Fruit fly (Drosophila melanogaster) whole organism, embryonic: Measurements from ENCODE around the gene CG31157.

Source experiments
- ATbp ChIP-seq: fragments of 200-800 bp; sonication (Bioruptor generic); optimal IDR thresholded peaks from 2 replicates; lab custom pipeline; 2017; ENCODE audit warnings: missing biosample characterization, mild to moderate bottlenecking, missing genetic modification characterization, missing genetic modification reagents
- Abd-B ChIP-seq: fragments of 200-800 bp; sonication (Bioruptor generic); optimal IDR thresholded peaks from 2 replicates; lab custom pipeline; 2018; ENCODE audit warnings: missing biosample characterization, mild to moderate bottlenecking, missing genetic modification characterization, moderate library complexity
- Atf-2 ChIP-seq: fragments of 200-800 bp; sonication (Bioruptor generic); optimal IDR thresholded peaks from 2 replicates; lab custom pipeline; 2016; ENCODE audit warnings: missing biosample characterization, missing genetic modification characterization
- CG11504 ChIP-seq: fragments of 200-800 bp; sonication (Bioruptor generic); optimal IDR thresholded peaks from 3 replicates; lab custom pipeline; 2019; ENCODE audit warnings: missing biosample characterization, mild to moderate bottlenecking, missing genetic modification characterization, moderate library complexity
- CG12104 ChIP-seq: fragments of 200-800 bp; sonication (Bioruptor generic); optimal IDR thresholded peaks from 3 replicates; lab custom pipeline; 2016; ENCODE audit warnings: missing biosample characterization, missing genetic modification characterization
- CG1233 ChIP-seq: fragments of 200-800 bp; sonication (Bioruptor generic); optimal IDR thresholded peaks from 4 replicates; lab custom pipeline; 2018; ENCODE audit warnings: missing biosample characterization, mild to moderate bottlenecking, missing genetic modification characterization
- CG14710 ChIP-seq: fragments of 200-800 bp; sonication (Bioruptor generic); optimal IDR thresholded peaks from 3 replicates; lab custom pipeline; 2019; ENCODE audit warnings: missing biosample characterization, mild to moderate bottlenecking, missing genetic modification characterization, moderate library complexity
- CG15011 ChIP-seq: fragments of 200-800 bp; sonication (Bioruptor generic); optimal IDR thresholded peaks from 3 replicates; lab custom pipeline; 2018; ENCODE audit warnings: missing biosample characterization, mild to moderate bottlenecking, missing genetic modification characterization
- CG16779 ChIP-seq: fragments of 200-800 bp; sonication (Bioruptor generic); IDR thresholded peaks from 2 replicates; pipeline ENCODE4 v1.3.6; 2022; ENCODE audit warnings: missing biosample characterization, missing genetic modification characterization
- CG17328 ChIP-seq: fragments of 200-800 bp; sonication (Bioruptor generic); IDR thresholded peaks from 2 replicates; pipeline ENCODE4 v1.3.6; 2022; ENCODE audit warnings: missing biosample characterization, missing genetic modification characterization
- CG31224 ChIP-seq: fragments of 200-800 bp; sonication (Bioruptor generic); IDR thresholded peaks from 2 replicates; pipeline ENCODE4 v1.3.6; 2022; ENCODE audit warnings: missing biosample characterization, missing genetic modification characterization
- CG31388 ChIP-seq: fragments of 200-800 bp; sonication (Bioruptor generic); optimal IDR thresholded peaks from 2 replicates; lab custom pipeline; 2016; ENCODE audit warnings: missing biosample characterization, missing genetic modification characterization
- CG32772 ChIP-seq: fragments of 200-800 bp; sonication (Bioruptor generic); IDR thresholded peaks from 2 replicates; pipeline ENCODE4 v1.3.6; 2022; ENCODE audit warnings: missing biosample characterization, missing genetic modification characterization
- CG3838 ChIP-seq: fragments of 200-800 bp; sonication (Bioruptor generic); optimal IDR thresholded peaks from 3 replicates; lab custom pipeline; 2016; ENCODE audit warnings: missing biosample characterization, missing genetic modification characterization
- CG4404 ChIP-seq: fragments of 200-800 bp; sonication (Bioruptor generic); IDR thresholded peaks from 2 replicates; pipeline ENCODE4 v1.3.6; 2022; ENCODE audit warnings: missing biosample characterization, missing genetic modification characterization
- CG4730 ChIP-seq: fragments of 200-800 bp; sonication (Bioruptor generic); IDR thresholded peaks from 2 replicates; pipeline ENCODE4 v1.3.6; 2022; ENCODE audit warnings: missing biosample characterization, missing genetic modification characterization
- CG5953 ChIP-seq: fragments of 200-800 bp; sonication (Bioruptor generic); IDR thresholded peaks from 2 replicates; pipeline ENCODE4 v1.3.6; 2022; ENCODE audit warnings: missing biosample characterization, missing genetic modification characterization
- CG6689 ChIP-seq: fragments of 200-800 bp; sonication (Bioruptor generic); IDR thresholded peaks from 2 replicates; pipeline ENCODE4 v1.3.6; 2022; ENCODE audit warnings: missing biosample characterization, missing genetic modification characterization
- CG7928 ChIP-seq: fragments of 200-800 bp; sonication (Bioruptor generic); optimal IDR thresholded peaks from 2 replicates; lab custom pipeline; 2017; ENCODE audit warnings: missing biosample characterization, mild to moderate bottlenecking, missing genetic modification characterization
- CG9932 ChIP-seq: fragments of 200-800 bp; sonication (Bioruptor generic); IDR thresholded peaks from 2 replicates; pipeline ENCODE4 v1.3.6; 2022; ENCODE audit warnings: missing biosample characterization, missing genetic modification characterization
- Camta ChIP-seq: fragments of 200-800 bp; sonication (Bioruptor generic); optimal IDR thresholded peaks from 2 replicates; lab custom pipeline; 2016; ENCODE audit warnings: missing biosample characterization, missing genetic modification characterization
- Fer1 ChIP-seq: fragments of 200-800 bp; sonication (Bioruptor generic); optimal IDR thresholded peaks from 2 replicates; lab custom pipeline; 2017; ENCODE audit warnings: missing biosample characterization, mild to moderate bottlenecking, missing genetic modification characterization
- Gug ChIP-seq: fragments of 200-800 bp; sonication (Bioruptor generic); IDR thresholded peaks from 4 replicates; pipeline ENCODE4 v1.3.6; 2022; ENCODE audit warnings: missing biosample characterization, missing genetic modification characterization
- HLH54F ChIP-seq: fragments of 200-800 bp; sonication (Bioruptor generic); optimal IDR thresholded peaks from 3 replicates; lab custom pipeline; 2016; ENCODE audit warnings: missing biosample characterization, missing genetic modification characterization
- HmgD ChIP-seq: fragments of 200-800 bp; sonication (Bioruptor generic); optimal IDR thresholded peaks from 3 replicates; lab custom pipeline; 2016; ENCODE audit warnings: missing biosample characterization, missing genetic modification characterization
- Hr39 ChIP-seq: fragments of >200 bp; optimal IDR thresholded peaks from 2 replicates; lab custom pipeline; 2017
- Neu2 ChIP-seq: fragments of 200-800 bp; sonication (Bioruptor generic); optimal IDR thresholded peaks from 3 replicates; lab custom pipeline; 2016; ENCODE audit warnings: missing biosample characterization, missing genetic modification characterization, borderline replicate concordance
- Optix ChIP-seq: fragments of 200-800 bp; sonication (Bioruptor generic); IDR thresholded peaks from 3 replicates; pipeline ENCODE4 v1.3.6; 2022; ENCODE audit warnings: missing biosample characterization, missing genetic modification characterization
- Sin3A ChIP-seq: fragments of >200 bp; optimal IDR thresholded peaks from 2 replicates; lab custom pipeline; 2018
- ara ChIP-seq: fragments of 200-800 bp; sonication (Bioruptor generic); IDR thresholded peaks from 2 replicates; pipeline ENCODE4 v1.3.6; 2022; ENCODE audit warnings: missing biosample characterization, missing genetic modification characterization
- bbx ChIP-seq: fragments of 200-800 bp; sonication (Bioruptor generic); IDR thresholded peaks from 2 replicates; pipeline ENCODE4 v1.3.6; 2022; ENCODE audit warnings: missing biosample characterization, missing genetic modification characterization; ENCODE audit not compliant: partially characterized antibody
- caup ChIP-seq: fragments of 200-800 bp; sonication (Bioruptor generic); optimal IDR thresholded peaks from 3 replicates; lab custom pipeline; 2017; ENCODE audit warnings: missing biosample characterization, mild to moderate bottlenecking, missing genetic modification characterization, moderate library complexity; ENCODE audit not compliant: severe bottlenecking
- cg ChIP-seq: fragments of 200-800 bp; sonication (Bioruptor generic); optimal IDR thresholded peaks from 3 replicates; lab custom pipeline; 2019; ENCODE audit warnings: missing biosample characterization, mild to moderate bottlenecking, missing genetic modification characterization, moderate library complexity
- chm ChIP-seq: fragments of 200-800 bp; sonication (Bioruptor generic); IDR thresholded peaks from 2 replicates; pipeline ENCODE4 v1.3.6; 2022; ENCODE audit warnings: missing biosample characterization, missing genetic modification characterization
- ci ChIP-seq: fragments of 200-800 bp; sonication (Bioruptor generic); IDR thresholded peaks from 3 replicates; pipeline ENCODE4 v1.3.6; 2022; ENCODE audit warnings: missing biosample characterization, missing genetic modification characterization
- corto ChIP-seq: fragments of 200-800 bp; sonication (Bioruptor generic); optimal IDR thresholded peaks from 2 replicates; lab custom pipeline; 2016; ENCODE audit warnings: missing biosample characterization, mild to moderate bottlenecking, missing genetic modification characterization, moderate library complexity
- dm ChIP-seq: fragments of 200-800 bp; sonication (Bioruptor generic); optimal IDR thresholded peaks from 3 replicates; lab custom pipeline; 2016; ENCODE audit warnings: missing biosample characterization, missing genetic modification characterization
- gcm2 ChIP-seq: fragments of 200-800 bp; sonication (Bioruptor generic); optimal IDR thresholded peaks from 2 replicates; lab custom pipeline; 2016; ENCODE audit warnings: missing biosample characterization, missing genetic modification characterization
- gsb ChIP-seq: fragments of 200-800 bp; sonication (Bioruptor generic); IDR thresholded peaks from 2 replicates; pipeline ENCODE4 v1.3.6; 2022; ENCODE audit warnings: missing biosample characterization, missing genetic modification characterization
- mirr ChIP-seq: fragments of 200-800 bp; sonication (Bioruptor generic); optimal IDR thresholded peaks from 3 replicates; lab custom pipeline; 2018; ENCODE audit warnings: missing biosample characterization, mild to moderate bottlenecking, missing genetic modification characterization
- nerfin-1 ChIP-seq: fragments of 200-800 bp; sonication (Bioruptor generic); optimal IDR thresholded peaks from 3 replicates; lab custom pipeline; 2019; ENCODE audit warnings: missing biosample characterization, mild to moderate bottlenecking, missing genetic modification characterization, moderate library complexity
- pb ChIP-seq: fragments of 200-800 bp; sonication (Bioruptor generic); optimal IDR thresholded peaks from 3 replicates; lab custom pipeline; 2016; ENCODE audit warnings: missing biosample characterization, missing genetic modification characterization
- peb ChIP-seq: fragments of 200-800 bp; sonication (Bioruptor generic); IDR thresholded peaks from 2 replicates; pipeline ENCODE4 v1.3.6; 2022; ENCODE audit warnings: missing biosample characterization, missing genetic modification characterization
- pfk ChIP-seq: fragments of 200-800 bp; sonication (Bioruptor generic); optimal IDR thresholded peaks from 2 replicates; lab custom pipeline; 2018; ENCODE audit warnings: missing biosample characterization, mild to moderate bottlenecking, missing genetic modification characterization, moderate library complexity
- rib ChIP-seq: fragments of 200-800 bp; sonication (Bioruptor generic); IDR thresholded peaks from 2 replicates; pipeline ENCODE4 v1.3.6; 2022; ENCODE audit warnings: missing biosample characterization, missing genetic modification characterization
- sens-2 ChIP-seq: fragments of 200-800 bp; sonication (Bioruptor generic); IDR thresholded peaks from 2 replicates; pipeline ENCODE4 v1.3.6; 2022; ENCODE audit warnings: missing biosample characterization, missing genetic modification characterization
- sisA ChIP-seq: fragments of 200-800 bp; sonication (Bioruptor generic); IDR thresholded peaks from 2 replicates; pipeline ENCODE4 v1.3.6; 2022; ENCODE audit warnings: missing biosample characterization, missing genetic modification characterization
- slp2 ChIP-seq: fragments of 200-800 bp; sonication (Bioruptor generic); optimal IDR thresholded peaks from 2 replicates; lab custom pipeline; 2016; ENCODE audit warnings: missing biosample characterization, missing genetic modification characterization
- sr ChIP-seq: fragments of 200-800 bp; sonication (Bioruptor generic); IDR thresholded peaks from 3 replicates; pipeline ENCODE4 v1.3.6; 2022; ENCODE audit warnings: missing biosample characterization, missing genetic modification characterization
- tgo ChIP-seq: fragments of 200-800 bp; sonication (Bioruptor generic); IDR thresholded peaks from 3 replicates; pipeline ENCODE4 v1.3.6; 2022; ENCODE audit warnings: missing biosample characterization, missing genetic modification characterization
- unc-4 ChIP-seq: fragments of 200-800 bp; sonication (Bioruptor generic); IDR thresholded peaks from 2 replicates; pipeline ENCODE4 v1.3.6; 2022; ENCODE audit warnings: missing biosample characterization, missing genetic modification characterization; ENCODE audit not compliant: partially characterized antibody

CG31157 gene

dm6 chr3R:13063746-13064592, 16.4 kb downstream of the CG31157 start:
- TF ChIP-seq Atf-2 (no peak), mirr (peak; percentile 62), Hr39 (lab: Kevin White, UChicago) (no peak), gcm2 (GFP tag; lab: Kevin White, UChicago) (peak; percentile 8), sr (GFP tag; lab: Robert Waterston, UW) (peak; percentile 94), CG16779 (GFP tag; lab: Robert Waterston, UW) (no peak), CG32772 (GFP tag; lab: Robert Waterston, UW) (no peak), CG11504 (tag; lab: Kevin White, UChicago) (no peak), corto (GFP tag; lab: Kevin White, UChicago) (no peak), CG9932 (GFP tag; lab: Robert Waterston, UW) (no peak), Fer1 (GFP tag; lab: Kevin White, UChicago) (no peak), Neu2 (no peak), pfk (no peak), CG7928 (no peak), Gug (GFP tag; lab: Robert Waterston, UW) (peak; percentile 34; the same call in 1 of the 4 replicates), ara (GFP tag; lab: Robert Waterston, UW) (no peak), HLH54F (GFP tag; lab: Kevin White, UChicago) (no peak), unc-4 (GFP tag; lab: Robert Waterston, UW) (no peak), sens-2 (no peak), CG6689 (GFP tag; lab: Robert Waterston, UW) (no peak), CG31224 (GFP tag; lab: Robert Waterston, UW) (no peak), HmgD (peak; percentile 64), slp2 (no peak), tgo (GFP tag; lab: Robert Waterston, UW) (peak; percentile 32; the same call in 1 of the 3 replicates), Sin3A (lab: Kevin White, UChicago) (no peak), gsb (GFP tag; lab: Robert Waterston, UW) (no peak), nerfin-1 (peak; percentile 48), CG12104 (GFP tag; lab: Kevin White, UChicago) (no peak), peb (GFP tag; lab: Robert Waterston, UW) (0 out of 2 replicates have a peak, but pooled peaks have one; percentile 29), Abd-B (GFP tag; lab: Kevin White, UChicago) (no peak), CG17328 (GFP tag; lab: Robert Waterston, UW) (0 out of 2 replicates have a peak, but pooled peaks have one; percentile 4), CG4404 (GFP tag; lab: Robert Waterston, UW) (no peak), CG31388 (no peak), sisA (peak; percentile 33; the same call in 1 of the 2 replicates), CG5953 (no peak), ci (GFP tag; lab: Robert Waterston, UW) (0 out of 3 replicates have a peak, but pooled peaks have one; percentile 42), ATbp (GFP tag; lab: Kevin White, UChicago) (no peak), Camta (GFP tag; lab: Kevin White, UChicago) (no peak), caup (GFP tag; lab: Kevin White, UChicago) (peak; percentile 12), Optix (GFP tag; lab: Robert Waterston, UW) (no peak), CG15011 (GFP tag; lab: Kevin White, UChicago) (no peak), rib (GFP tag; lab: Robert Waterston, UW) (no peak), CG14710 (tag; lab: Kevin White, UChicago) (no peak), CG1233 (GFP tag; lab: Kevin White, UChicago) (peak; percentile 1), chm (GFP tag; lab: Robert Waterston, UW) (no peak), cg (GFP tag; lab: Kevin White, UChicago) (peak; percentile 100), pb (GFP tag; lab: Kevin White, UChicago) (peak; percentile 7), CG4730 (GFP tag; lab: Robert Waterston, UW) (no peak), CG3838 (no peak), bbx (GFP tag; lab: Robert Waterston, UW) (no peak; the same call in 1 of the 2 replicates), dm (GFP tag; lab: Kevin White, UChicago) (no peak)
